Fruit fly (Drosophila melanogaster) whole organism, adult: ENCODE measurements around the gene Gr28b.

Experiments
- CG11617 ChIP-seq: fragments of 200-800 bp; sonication (Bioruptor generic); optimal IDR thresholded peaks from 2 replicates; lab custom pipeline; 2017; ENCODE audit warnings: mild to moderate bottlenecking, missing biosample characterization, missing genetic modification reagents, missing genetic modification characterization
- CG12768 ChIP-seq: fragments of 200-800 bp; sonication (Bioruptor generic); optimal IDR thresholded peaks from 2 replicates; lab custom pipeline; 2017; ENCODE audit warnings: missing biosample characterization, missing genetic modification characterization, mild to moderate bottlenecking, moderate library complexity, missing genetic modification reagents
- CG14711 ChIP-seq: fragments of 200-800 bp; sonication (Bioruptor generic); optimal IDR thresholded peaks from 2 replicates; lab custom pipeline; 2018; ENCODE audit warnings: missing biosample characterization, mild to moderate bottlenecking, missing genetic modification characterization, moderate library complexity
- CG1620 ChIP-seq: fragments of 200-800 bp; sonication (Bioruptor generic); optimal IDR thresholded peaks from 2 replicates; lab custom pipeline; 2016; ENCODE audit warnings: missing biosample characterization, missing genetic modification characterization
- CG33017 ChIP-seq: fragments of 200-800 bp; sonication (Bioruptor generic); optimal IDR thresholded peaks from 2 replicates; lab custom pipeline; 2018; ENCODE audit warnings: missing biosample characterization, mild to moderate bottlenecking, missing genetic modification characterization, moderate library complexity
- CG5204 ChIP-seq: fragments of 200-800 bp; sonication (Bioruptor generic); optimal IDR thresholded peaks from 2 replicates; lab custom pipeline; 2016; ENCODE audit warnings: missing biosample characterization, missing genetic modification characterization
- CG7045 ChIP-seq: fragments of 200-800 bp; sonication (Bioruptor generic); optimal IDR thresholded peaks from 2 replicates; lab custom pipeline; 2017; ENCODE audit warnings: missing biosample characterization, mild to moderate bottlenecking, missing genetic modification characterization
- CG7101 ChIP-seq: fragments of 200-800 bp; sonication (Bioruptor generic); optimal IDR thresholded peaks from 2 replicates; lab custom pipeline; 2018; ENCODE audit warnings: missing biosample characterization, mild to moderate bottlenecking, missing genetic modification characterization, moderate library complexity
- Clk ChIP-seq: fragments of 200-800 bp; sonication (Bioruptor generic); optimal IDR thresholded peaks from 2 replicates; lab custom pipeline; 2017; ENCODE audit warnings: missing biosample characterization, missing genetic modification characterization
- Crg-1 ChIP-seq: fragments of 200-800 bp; sonication (Bioruptor generic); optimal IDR thresholded peaks from 2 replicates; lab custom pipeline; 2016; ENCODE audit warnings: missing biosample characterization, missing genetic modification characterization
- Hr96 ChIP-seq: fragments of 200-800 bp; sonication (Bioruptor generic); optimal IDR thresholded peaks from 2 replicates; lab custom pipeline; 2016; ENCODE audit warnings: missing biosample characterization, missing genetic modification characterization
- Mnt ChIP-seq: fragments of 200-800 bp; sonication (Bioruptor generic); optimal IDR thresholded peaks from 2 replicates; lab custom pipeline; 2016; ENCODE audit warnings: missing biosample characterization, mild to moderate bottlenecking, missing genetic modification characterization
- bab1 ChIP-seq: fragments of 200-800 bp; sonication (Bioruptor generic); optimal IDR thresholded peaks from 3 replicates; lab custom pipeline; 2019; ENCODE audit warnings: missing biosample characterization, mild to moderate bottlenecking, missing genetic modification characterization, moderate library complexity
- cic ChIP-seq: fragments of 200-800 bp; sonication (Bioruptor generic); optimal IDR thresholded peaks from 2 replicates; lab custom pipeline; 2017; ENCODE audit warnings: missing biosample characterization, mild to moderate bottlenecking, missing genetic modification characterization, moderate library complexity
- cnc ChIP-seq, 2 experiments: fragments of >200 bp; optimal IDR thresholded peaks; 2 replicates each; lab custom pipeline; 2017
- kay ChIP-seq: fragments of 200-800 bp; sonication (Bioruptor generic); peaks from one replicate; lab custom pipeline; 2016; ENCODE audit warnings: missing biosample characterization, missing genetic modification characterization, borderline replicate concordance
- ovo ChIP-seq: fragments of 200-800 bp; sonication (Bioruptor generic); optimal IDR thresholded peaks from 2 replicates; lab custom pipeline; 2016; ENCODE audit warnings: missing biosample characterization, missing genetic modification characterization
- pad ChIP-seq: fragments of 200-800 bp; sonication (Bioruptor generic); optimal IDR thresholded peaks from 3 replicates; lab custom pipeline; 2017; ENCODE audit warnings: missing biosample characterization, missing genetic modification characterization, mild to moderate bottlenecking, moderate library complexity, missing genetic modification reagents
- tj ChIP-seq: fragments of 200-800 bp; sonication (Bioruptor generic); optimal IDR thresholded peaks from 3 replicates; lab custom pipeline; 2017; ENCODE audit warnings: missing biosample characterization, mild to moderate bottlenecking, missing genetic modification characterization, moderate library complexity
- toe ChIP-seq: fragments of 200-800 bp; sonication (Bioruptor generic); optimal IDR thresholded peaks from 2 replicates; lab custom pipeline; 2016; ENCODE audit warnings: missing biosample characterization, missing genetic modification characterization

Gene Gr28b

DNA sequence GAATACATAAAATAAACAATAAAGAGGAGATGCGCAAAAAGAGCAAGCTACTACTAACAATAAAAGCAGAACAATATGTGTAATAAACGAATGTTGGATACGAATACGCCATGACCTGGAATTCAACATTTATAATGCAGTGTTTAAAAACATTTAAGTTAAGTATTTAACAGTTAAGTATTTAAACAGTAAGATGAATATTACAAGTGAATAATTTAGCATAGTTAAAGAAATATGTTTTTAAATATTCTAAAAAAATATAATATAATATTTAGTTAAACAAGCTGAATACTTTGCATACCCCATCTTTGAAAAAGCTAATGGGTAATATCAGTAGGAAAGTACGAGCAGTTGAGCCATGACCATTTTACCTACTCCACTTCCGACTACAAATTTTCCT is 30.5 kb upstream of the Gr28b start:
- TF ChIP-seq cnc (optimal IDR thresholded peaks at IDR 0.05; lab: Kevin White, UChicago), result no peak
- TF ChIP-seq CG1620 (GFP tag; lab: Kevin White, UChicago), result no peak
- TF ChIP-seq CG14711 (tag; lab: Kevin White, UChicago), result peak; percentile 29
- TF ChIP-seq Clk (GFP tag; lab: Kevin White, UChicago), result no peak
- TF ChIP-seq CG12768, result no peak
- no peak for TF ChIP-seq pad (GFP tag; lab: Kevin White, UChicago)
- no peak for TF ChIP-seq toe

DNA sequence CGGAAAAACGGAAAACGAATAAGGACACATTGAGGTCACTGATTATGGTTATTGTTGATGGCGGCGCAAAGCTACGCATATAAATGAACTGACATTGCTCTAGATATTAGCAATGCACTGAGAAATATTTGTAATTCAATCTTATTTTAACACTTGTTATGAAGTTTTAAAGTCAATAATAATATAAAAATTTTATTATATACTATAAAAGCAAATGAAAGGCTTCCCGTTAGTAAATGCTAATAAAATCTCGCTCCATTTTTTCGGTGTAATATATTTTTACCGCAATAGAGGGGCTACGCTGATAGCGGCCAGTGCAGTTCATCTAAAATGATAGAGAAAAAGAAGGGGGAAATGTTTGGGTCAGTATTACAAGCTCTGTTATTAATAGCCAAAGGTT is 29.9 kb upstream of the Gr28b start:
- TF ChIP-seq CG14711 (tag; lab: Kevin White, UChicago) (peak; percentile 42), CG7101 (peak; percentile 3), CG7045 (GFP tag; lab: Kevin White, UChicago) (no peak)

DNA sequence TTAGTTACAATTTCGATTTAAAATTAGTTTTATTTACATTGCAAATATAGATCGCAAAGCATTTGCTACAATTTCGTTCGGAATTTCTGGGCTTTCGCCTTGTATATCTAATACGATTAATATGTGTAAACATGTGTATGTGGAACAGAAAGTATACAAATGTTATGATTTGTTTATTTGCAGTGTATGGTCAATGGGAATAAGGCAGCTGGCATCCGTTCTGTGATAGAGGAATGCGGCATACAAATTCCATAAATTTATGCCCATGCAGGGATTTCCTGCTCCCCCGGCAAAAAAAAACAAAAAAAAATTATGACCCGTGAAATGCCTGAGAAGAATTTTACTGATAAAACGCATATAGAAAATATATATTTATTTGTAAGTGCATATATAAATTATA is 24.2 kb upstream of the Gr28b start:
- TF ChIP-seq CG14711 (tag; lab: Kevin White, UChicago), result no peak
- TF ChIP-seq CG7045 (GFP tag; lab: Kevin White, UChicago), result no peak
- no peak for TF ChIP-seq ovo (GFP tag; lab: Kevin White, UChicago)
- TF ChIP-seq Mnt (GFP tag; lab: Kevin White, UChicago), result no peak
- no peak for TF ChIP-seq toe
- no peak for TF ChIP-seq CG7101
- TF ChIP-seq pad (GFP tag; lab: Kevin White, UChicago), result no peak
- no peak for TF ChIP-seq Clk (GFP tag; lab: Kevin White, UChicago)
- TF ChIP-seq CG1620 (GFP tag; lab: Kevin White, UChicago), result no peak
- TF ChIP-seq kay (GFP tag; lab: Kevin White, UChicago), result no peak
- no peak for TF ChIP-seq Hr96 (GFP tag; lab: Kevin White, UChicago)
- no peak for TF ChIP-seq bab1
- no peak for TF ChIP-seq cic (GFP tag; lab: Kevin White, UChicago)
- no peak for TF ChIP-seq CG12768
- TF ChIP-seq CG5204 (GFP tag; lab: Kevin White, UChicago), result no peak
- TF ChIP-seq CG33017 (tag; lab: Kevin White, UChicago), result no peak
- no peak for TF ChIP-seq tj
- no peak for TF ChIP-seq CG11617 (GFP tag; lab: Kevin White, UChicago)

DNA sequence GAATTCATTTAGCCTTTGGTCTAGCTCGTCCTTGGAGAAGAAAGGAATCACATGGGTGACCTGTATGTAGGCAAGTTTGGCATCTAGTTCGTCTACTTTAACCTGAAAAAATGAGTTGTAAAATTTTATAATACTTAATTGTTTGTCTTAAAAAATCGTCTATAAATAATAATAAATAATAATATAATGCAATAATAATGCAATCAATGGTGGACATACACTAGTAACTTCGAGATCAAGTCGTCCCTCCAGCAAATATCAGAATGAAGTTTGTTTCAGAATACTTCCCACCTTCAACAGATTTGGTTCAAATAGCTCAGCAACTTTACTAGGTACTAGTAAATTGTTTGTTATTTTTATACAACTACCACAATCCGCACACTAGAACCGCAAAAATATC is 12.4 kb upstream of the Gr28b start, which contains the start of gene CG6441:
Gene CG6441 (plus strand): TSS at position 301 of the 400 bp plus-strand sequence.
- TF ChIP-seq Crg-1 (GFP tag; lab: Kevin White, UChicago) (no peak), CG1620 (GFP tag; lab: Kevin White, UChicago) (no peak), CG11617 (GFP tag; lab: Kevin White, UChicago) (no peak), pad (GFP tag; lab: Kevin White, UChicago) (no peak), CG12768 (no peak), CG14711 (tag; lab: Kevin White, UChicago) (no peak), cnc (optimal IDR thresholded peaks at IDR 0.05; lab: Kevin White, UChicago) (no peak), Hr96 (GFP tag; lab: Kevin White, UChicago) (no peak), cic (GFP tag; lab: Kevin White, UChicago) (no peak), tj (no peak), toe (no peak), Clk (GFP tag; lab: Kevin White, UChicago) (no peak), kay (GFP tag; lab: Kevin White, UChicago) (no peak), Mnt (GFP tag; lab: Kevin White, UChicago) (no peak), CG7101 (no peak), CG7045 (GFP tag; lab: Kevin White, UChicago) (no peak), CG5204 (GFP tag; lab: Kevin White, UChicago) (no peak), ovo (GFP tag; lab: Kevin White, UChicago) (no peak), CG33017 (tag; lab: Kevin White, UChicago) (no peak), bab1 (no peak)

DNA sequence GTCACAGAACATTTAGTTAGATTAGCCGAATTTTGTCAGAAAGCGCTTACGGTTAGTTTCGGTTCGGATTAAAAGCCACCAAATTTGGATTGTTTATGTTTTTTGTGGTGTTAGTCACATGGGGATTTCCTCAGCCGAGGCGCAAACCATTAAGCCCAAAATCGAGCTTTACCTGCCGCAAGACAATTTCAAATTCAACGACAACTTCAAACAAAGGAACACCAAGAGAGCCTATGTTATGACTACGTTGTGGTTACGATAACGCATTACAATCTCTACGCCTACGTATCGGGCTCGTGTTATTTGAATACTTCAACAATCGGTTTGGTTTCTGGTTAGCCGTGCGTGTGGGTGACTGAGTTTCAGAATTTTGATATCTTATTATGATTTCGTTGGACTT is 11.2 kb upstream of the Gr28b start:
- TF ChIP-seq CG1620 (GFP tag; lab: Kevin White, UChicago), result no peak
- no peak for TF ChIP-seq CG7045 (GFP tag; lab: Kevin White, UChicago)
- TF ChIP-seq bab1, result no peak
- TF ChIP-seq pad (GFP tag; lab: Kevin White, UChicago), result no peak
- TF ChIP-seq Crg-1 (GFP tag; lab: Kevin White, UChicago), result no peak
- no peak for TF ChIP-seq cnc (optimal IDR thresholded peaks at IDR 0.05; lab: Kevin White, UChicago)
- no peak for TF ChIP-seq CG7101
- no peak for TF ChIP-seq Clk (GFP tag; lab: Kevin White, UChicago)
- no peak for TF ChIP-seq kay (GFP tag; lab: Kevin White, UChicago)
- TF ChIP-seq ovo (GFP tag; lab: Kevin White, UChicago), result no peak
- TF ChIP-seq CG33017 (tag; lab: Kevin White, UChicago), result no peak
- no peak for TF ChIP-seq cic (GFP tag; lab: Kevin White, UChicago)

DNA sequence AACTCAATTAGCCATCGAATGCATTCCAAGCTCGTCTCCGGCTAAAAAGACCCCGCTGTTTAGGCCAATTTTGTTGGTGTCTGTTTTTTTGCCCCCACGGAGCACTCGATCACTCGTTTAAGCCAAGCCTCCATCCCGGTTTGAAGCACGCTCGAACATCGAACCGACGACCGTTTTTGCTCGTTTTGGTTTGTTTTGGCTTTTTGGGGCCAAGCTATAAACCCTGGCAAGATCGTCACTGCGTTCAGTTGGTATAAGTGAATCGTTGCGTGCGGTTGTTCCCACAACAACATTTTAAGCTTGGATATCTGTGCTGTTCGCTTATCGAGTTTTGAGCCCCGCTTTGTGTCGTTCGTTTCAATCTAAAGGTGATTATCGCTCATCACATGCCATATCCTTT is 4.3 kb upstream of the Gr28b start, which contains the start of gene CG6055:
Gene CG6055 (plus strand): TSS at position 240 of the 400 bp plus-strand sequence.
- no peak for TF ChIP-seq Mnt (GFP tag; lab: Kevin White, UChicago)
- TF ChIP-seq kay (GFP tag; lab: Kevin White, UChicago), result peak; percentile 8

DNA sequence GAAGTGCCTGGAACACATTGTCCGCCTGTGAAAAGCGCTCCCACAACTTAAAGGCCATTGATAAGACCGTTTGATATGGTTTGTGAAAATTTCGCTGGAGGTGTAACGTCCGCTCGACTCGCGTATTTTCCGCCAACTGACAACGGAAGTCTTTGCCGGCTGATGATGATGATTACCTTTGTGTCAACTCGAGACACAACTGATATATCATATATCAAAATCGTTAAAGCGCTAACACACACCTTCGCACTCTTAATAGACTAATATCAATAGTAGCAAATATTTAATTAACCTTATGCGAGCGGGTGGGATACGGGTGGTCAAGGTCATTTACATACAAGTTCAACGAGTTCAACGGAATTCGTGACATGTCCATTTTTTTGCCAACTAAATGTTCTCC is 7.9 kb downstream of the Gr28b start, which contains the start of gene Gr28a:
Gene Gr28a (minus strand): TSS at position 101 of the 400 bp plus-strand sequence.
- TF ChIP-seq CG12768 (no peak), kay (GFP tag; lab: Kevin White, UChicago) (no peak), Hr96 (GFP tag; lab: Kevin White, UChicago) (no peak), pad (GFP tag; lab: Kevin White, UChicago) (no peak), CG7101 (no peak), CG7045 (GFP tag; lab: Kevin White, UChicago) (no peak), CG5204 (GFP tag; lab: Kevin White, UChicago) (no peak), toe (no peak), tj (no peak), CG1620 (GFP tag; lab: Kevin White, UChicago) (no peak), cic (GFP tag; lab: Kevin White, UChicago) (no peak)
